Worm (Caenorhabditis elegans) whole organism, midembryonic: ENCODE results near the gene W06G6.17.

Experiments
- T22C8.4 ChIP-seq: fragments of 200-800 bp; sonication (Bioruptor generic); IDR thresholded peaks from 2 replicates; pipeline ENCODE4 v1.3.6; 2022; ENCODE audit warnings: missing genetic modification characterization, missing compliant biosample characterization
- flt-1 ChIP-seq: fragments of 200-800 bp; sonication (Bioruptor generic); IDR thresholded peaks from 2 replicates; pipeline ENCODE4 v1.3.6; 2022; ENCODE audit warnings: missing genetic modification characterization, missing compliant biosample characterization
- klf-2 ChIP-seq: fragments of 200-800 bp; sonication (Bioruptor generic); conservative IDR thresholded peaks from 2 replicates; pipeline ENCODE4 v1.3.6; 2022; ENCODE audit warnings: missing genetic modification reagents, missing genetic modification characterization, missing compliant biosample characterization
- med-1 ChIP-seq: sonication (generic microtip); optimal IDR thresholded peaks from 2 replicates; lab custom pipeline; 2017; ENCODE audit warnings: missing genetic modification characterization, mild to moderate bottlenecking, missing compliant biosample characterization, antibody characterized with exemption, missing genetic modification reagents; ENCODE audit not compliant: insufficient read depth
- ref-1 ChIP-seq: fragments of 200-800 bp; sonication (Bioruptor generic); conservative IDR thresholded peaks from 2 replicates; pipeline ENCODE4 v1.3.6; 2022; ENCODE audit warnings: missing genetic modification reagents, missing genetic modification characterization, missing compliant biosample characterization
- tab-1 ChIP-seq: fragments of 200-800 bp; sonication (Bioruptor generic); IDR thresholded peaks from 2 replicates; pipeline ENCODE4 v1.3.6; 2022; ENCODE audit warnings: missing genetic modification characterization, missing compliant biosample characterization
- ztf-23 ChIP-seq: fragments of 200-800 bp; sonication (Bioruptor generic); IDR thresholded peaks from 2 replicates; pipeline ENCODE4 v1.3.6; 2022; ENCODE audit warnings: missing genetic modification reagents, missing genetic modification characterization, missing compliant biosample characterization
- ztf-29 ChIP-seq: fragments of 200-800 bp; sonication (Bioruptor generic); IDR thresholded peaks from 2 replicates; pipeline ENCODE4 v1.3.6; 2022; ENCODE audit warnings: missing genetic modification reagents, missing genetic modification characterization, missing compliant biosample characterization

ce11 chrV:16648317-16649018 is 3.4 kb upstream of the W06G6.17 start, which contains the start of gene W06G6.20:
- TF ChIP-seq med-1 (GFP tag; lab: Kevin White, UChicago) = no peak
- no peak for TF ChIP-seq tab-1 (GFP tag; lab: Robert Waterston, UW)
- TF ChIP-seq ztf-23 (GFP tag; lab: Robert Waterston, UW) = no peak
- no peak for TF ChIP-seq flt-1 (GFP tag; lab: Robert Waterston, UW)
- TF ChIP-seq ref-1 = no peak
- TF ChIP-seq ztf-29 (GFP tag; lab: Robert Waterston, UW) = no peak
- no peak for TF ChIP-seq klf-2 (GFP tag; lab: Robert Waterston, UW)
- TF ChIP-seq T22C8.4 (GFP tag; lab: Robert Waterston, UW) = no peak
